Worm (Caenorhabditis elegans) whole organism, dauer: ENCODE measurements around the gene T27A8.2.

Experiments
- unc-62 ChIP-seq: sonication (generic microtip); optimal IDR thresholded peaks from 2 replicates; lab custom pipeline; 2017; ENCODE audit warnings: missing biosample characterization, missing genetic modification reagents, missing genetic modification characterization

The T27A8.2 gene

DNA sequence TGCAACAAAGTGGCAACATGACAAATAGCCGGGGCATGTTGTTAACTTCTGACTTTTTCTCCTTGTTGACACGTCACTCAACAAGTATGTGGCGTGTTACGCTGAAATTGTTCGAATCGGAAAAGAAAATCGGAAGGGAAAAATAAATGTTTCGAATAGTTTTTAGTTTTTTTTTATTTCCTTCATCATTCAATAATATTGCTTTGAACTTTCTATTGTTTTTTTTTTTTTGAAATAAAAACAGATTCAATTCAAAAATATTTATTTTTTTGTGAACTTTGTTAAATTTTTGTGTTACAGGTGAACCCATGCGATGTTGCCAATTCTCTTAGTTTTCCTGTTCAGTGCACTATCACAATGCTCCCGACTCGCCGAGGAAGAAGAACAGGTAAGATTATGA lies 9.2 kb downstream of the T27A8.2 start, which contains the start of gene cpd-2:
Gene cpd-2, plus strand, starts transcription at position 301 of the 400 bp plus-strand sequence.
- no peak for TF ChIP-seq unc-62 (GFP tag; lab: Kevin White, UChicago)

DNA sequence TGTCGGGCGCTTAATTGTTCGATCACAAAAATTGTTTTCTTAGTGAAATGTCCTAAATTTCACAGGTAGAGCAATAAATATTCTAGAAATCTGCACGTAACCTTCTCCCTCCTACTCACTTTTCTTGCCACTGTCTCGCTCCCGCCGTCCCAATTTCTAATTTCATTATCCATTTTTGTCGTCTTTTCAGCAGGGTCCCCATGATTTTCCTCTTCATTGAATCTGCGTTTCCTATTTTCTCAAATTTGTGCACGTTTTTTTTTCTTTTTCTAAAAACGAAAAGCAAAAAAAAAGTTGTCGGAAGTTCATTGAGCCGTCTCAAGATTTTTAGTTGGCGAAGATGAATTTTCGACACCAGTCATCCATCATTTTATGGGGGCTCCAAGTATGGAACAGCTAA lies 12.4 kb downstream of the T27A8.2 start:
- no peak for TF ChIP-seq unc-62 (GFP tag; lab: Kevin White, UChicago)

DNA sequence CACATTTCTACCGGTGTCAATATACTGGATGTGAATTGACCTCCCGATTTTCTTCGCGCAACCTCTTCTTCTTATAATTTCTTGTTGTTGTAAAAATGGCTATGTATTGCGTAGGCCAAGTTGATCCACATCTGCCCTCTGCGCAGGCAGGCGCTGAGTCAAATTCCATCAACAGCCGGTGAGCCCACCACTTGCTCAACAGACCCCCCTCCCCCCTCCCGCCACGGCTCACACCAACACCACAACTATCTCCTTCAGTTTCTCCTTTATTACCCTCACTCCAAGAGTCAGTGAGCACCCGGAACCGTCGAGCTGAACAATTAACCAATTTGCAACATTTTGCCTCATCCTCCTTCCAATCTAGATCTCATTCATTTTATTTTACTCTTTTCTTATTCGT lies 14.4 kb downstream of the T27A8.2 start:
- no peak for TF ChIP-seq unc-62 (GFP tag; lab: Kevin White, UChicago)

DNA sequence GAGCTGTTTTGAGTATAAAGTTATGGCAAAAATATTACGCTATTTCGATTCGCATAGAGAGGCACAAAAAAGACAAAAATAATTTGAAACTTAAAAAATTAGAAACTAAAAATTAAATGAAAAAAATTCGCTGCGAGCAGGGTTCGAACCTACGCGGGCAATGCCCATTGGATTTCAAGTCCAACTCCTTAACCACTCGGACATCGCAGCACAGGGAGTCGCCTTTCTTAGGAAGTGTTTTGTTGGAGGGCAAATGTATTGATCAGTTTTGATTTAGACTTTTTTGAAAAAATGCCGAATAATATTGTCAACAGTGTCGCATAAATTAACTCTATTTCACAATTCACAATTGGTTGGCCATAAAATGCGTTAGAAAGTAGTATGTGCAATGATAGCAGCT lies 16.3 kb downstream of the T27A8.2 start:
- no peak for TF ChIP-seq unc-62 (GFP tag; lab: Kevin White, UChicago)

DNA sequence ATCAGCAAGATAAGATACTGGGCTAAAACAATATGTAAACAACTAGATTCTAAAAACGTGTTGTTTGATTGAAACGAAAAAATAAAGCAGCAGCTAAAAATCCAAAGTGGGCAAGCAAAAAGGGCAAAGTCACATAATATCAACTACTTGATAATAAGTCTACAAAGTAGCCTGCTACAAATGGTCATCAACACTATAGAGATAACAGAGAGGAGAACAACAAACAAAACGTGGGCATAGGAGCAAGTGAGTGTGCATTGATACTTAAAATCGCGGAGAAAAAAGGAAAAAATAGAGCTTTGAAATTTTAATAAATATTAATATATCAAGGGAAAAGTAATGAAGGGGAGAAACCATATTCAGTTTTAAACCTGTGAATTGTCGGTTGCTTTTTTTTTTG lies 16.9 kb downstream of the T27A8.2 start:
- TF ChIP-seq unc-62 (GFP tag; lab: Kevin White, UChicago) = no peak

DNA sequence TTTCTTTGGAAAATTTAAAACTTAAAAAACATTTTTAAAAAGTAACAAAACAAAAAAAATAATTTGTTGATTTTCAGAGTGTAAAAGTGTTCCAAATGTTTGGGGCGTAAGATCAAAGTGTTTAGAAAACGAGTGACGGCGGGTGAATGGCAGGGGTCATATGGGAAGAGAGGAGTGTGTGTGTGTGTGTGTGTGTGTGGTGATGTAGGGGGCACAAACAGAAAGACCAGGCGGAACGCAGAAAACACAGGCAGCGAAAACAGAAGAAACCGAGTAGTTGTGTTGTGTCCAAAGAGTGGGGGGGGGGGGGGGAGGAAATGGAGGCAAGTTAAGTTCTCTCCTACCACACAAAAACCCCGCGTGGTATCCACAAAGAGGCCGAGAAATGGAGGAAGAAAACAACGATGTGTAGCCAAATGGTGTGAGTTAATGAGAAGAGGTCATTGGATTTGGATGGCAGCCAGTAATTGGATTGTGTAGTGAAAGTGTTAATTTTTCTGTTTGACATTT lies 18.5 kb downstream of the T27A8.2 start, which contains the start of gene B0395.3:
Gene B0395.3, minus strand, starts transcription at position 51 of the 510 bp plus-strand sequence.
- no peak for TF ChIP-seq unc-62 (GFP tag; lab: Kevin White, UChicago)

ce11 chrX:16039173-16039572 lies 19.6 kb downstream of the T27A8.2 start:
- no peak for TF ChIP-seq unc-62 (GFP tag; lab: Kevin White, UChicago)

- TF ChIP-seq unc-62 (GFP tag; lab: Kevin White, UChicago) = no peak
Measured at ce11 chrX:16030506-16030905, 28.2 kb downstream of the T27A8.2 start, which contains the start of gene mboa-1. Gene mboa-1 (plus strand): TSS chrX:16030806.

- no peak for TF ChIP-seq unc-62 (GFP tag; lab: Kevin White, UChicago)
Measured at ce11 chrX:16028980-16029379, 29.8 kb downstream of the T27A8.2 start.

DNA sequence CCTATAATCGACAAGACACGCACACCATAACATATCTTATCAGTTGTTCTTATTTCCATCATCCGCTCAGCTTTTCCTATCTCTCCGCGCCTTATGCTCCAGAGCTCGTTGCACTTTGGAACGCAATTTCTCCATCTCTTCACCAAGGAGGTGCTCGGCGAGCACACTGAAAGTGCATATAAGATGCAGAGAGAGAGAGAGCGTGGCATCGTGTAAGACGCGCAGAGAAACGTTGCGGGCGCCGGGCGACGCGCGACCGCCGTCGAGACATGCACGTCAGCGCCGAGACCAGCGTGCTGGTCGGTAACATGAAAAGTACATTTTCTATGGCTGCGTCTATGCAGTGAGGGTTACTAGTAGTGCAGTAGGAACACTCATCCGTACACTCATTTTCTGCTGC lies 34.2 kb downstream of the T27A8.2 start:
- no peak for TF ChIP-seq unc-62 (GFP tag; lab: Kevin White, UChicago)

DNA sequence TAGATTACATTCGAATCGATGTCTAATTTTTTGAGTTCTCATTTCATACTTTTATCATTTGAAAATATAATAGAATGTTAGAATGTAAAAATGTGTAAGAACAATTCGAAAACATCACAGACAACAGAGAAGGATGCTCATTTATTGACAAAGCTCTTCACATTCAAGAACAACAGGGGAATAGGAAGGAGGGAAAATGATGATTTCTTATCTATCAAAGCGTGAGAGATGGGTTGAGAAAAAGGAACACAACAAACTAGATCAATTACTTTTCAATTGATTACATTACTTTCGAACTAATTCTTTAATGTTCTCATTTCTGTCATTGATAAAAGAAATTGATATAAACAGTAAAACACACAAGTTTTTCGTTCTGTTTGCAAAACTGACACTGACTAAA lies 41.9 kb downstream of the T27A8.2 start, which contains the start of the genes VB0395L.1 and nhx-1:
Gene VB0395L.1, minus strand, starts transcription at position 186 of the 400 bp plus-strand sequence.
Gene nhx-1, plus strand, starts transcription at position 326 of the 400 bp plus-strand sequence.
- TF ChIP-seq unc-62 (GFP tag; lab: Kevin White, UChicago) = no peak
